Fruit fly (Drosophila melanogaster) whole organism, embryonic: ENCODE measurements around the gene sws.

Source experiments
- B-H1 ChIP-seq: fragments of 200-800 bp; sonication (Bioruptor generic); IDR thresholded peaks from 3 replicates; pipeline ENCODE4 v1.3.6; 2022; ENCODE audit warnings: missing biosample characterization, missing genetic modification characterization
- B-H2 ChIP-seq: fragments of 200-800 bp; sonication (Bioruptor generic); optimal IDR thresholded peaks from 2 replicates; lab custom pipeline; 2018; ENCODE audit warnings: missing biosample characterization, mild to moderate bottlenecking, missing genetic modification characterization
- Blimp-1 ChIP-seq: fragments of 200-800 bp; sonication (Bioruptor generic); optimal IDR thresholded peaks from 3 replicates; lab custom pipeline; 2018; ENCODE audit warnings: missing biosample characterization, missing genetic modification characterization, mild to moderate bottlenecking, moderate library complexity, missing genetic modification reagents
- CG10462 ChIP-seq: fragments of 200-800 bp; sonication (Bioruptor generic); optimal IDR thresholded peaks from 2 replicates; lab custom pipeline; 2016; ENCODE audit warnings: missing biosample characterization, missing genetic modification characterization
- CG10565 ChIP-seq: fragments of 200-800 bp; sonication (Bioruptor generic); optimal IDR thresholded peaks from 3 replicates; lab custom pipeline; 2016; ENCODE audit warnings: missing biosample characterization, mild to moderate bottlenecking, missing genetic modification characterization
- CG11093 ChIP-seq: fragments of 200-800 bp; sonication (Bioruptor generic); IDR thresholded peaks from 3 replicates; pipeline ENCODE4 v1.3.6; 2022; ENCODE audit warnings: missing biosample characterization, missing genetic modification characterization
- CG12391 ChIP-seq: fragments of 200-800 bp; sonication (Bioruptor generic); optimal IDR thresholded peaks from 3 replicates; lab custom pipeline; 2018; ENCODE audit warnings: missing biosample characterization, mild to moderate bottlenecking, missing genetic modification characterization, moderate library complexity
- CG15011 ChIP-seq: fragments of 200-800 bp; sonication (Bioruptor generic); optimal IDR thresholded peaks from 3 replicates; lab custom pipeline; 2018; ENCODE audit warnings: missing biosample characterization, mild to moderate bottlenecking, missing genetic modification characterization
- CG16779 ChIP-seq: fragments of 200-800 bp; sonication (Bioruptor generic); IDR thresholded peaks from 2 replicates; pipeline ENCODE4 v1.3.6; 2022; ENCODE audit warnings: missing biosample characterization, missing genetic modification characterization
- CG2202 ChIP-seq: fragments of 200-800 bp; sonication (Bioruptor generic); optimal IDR thresholded peaks from 2 replicates; lab custom pipeline; 2018; ENCODE audit warnings: missing biosample characterization, mild to moderate bottlenecking, missing genetic modification characterization
- CG30403 ChIP-seq: fragments of 200-800 bp; sonication (Bioruptor generic); optimal IDR thresholded peaks from 3 replicates; lab custom pipeline; 2016; ENCODE audit warnings: missing biosample characterization, missing genetic modification characterization
- CG3065 ChIP-seq: fragments of 200-800 bp; sonication (Bioruptor generic); optimal IDR thresholded peaks from 2 replicates; lab custom pipeline; 2016; ENCODE audit warnings: missing biosample characterization, missing genetic modification characterization
- CG33557 ChIP-seq: fragments of 200-800 bp; sonication (Bioruptor generic); optimal IDR thresholded peaks from 2 replicates; lab custom pipeline; 2019; ENCODE audit warnings: missing biosample characterization, mild to moderate bottlenecking, missing genetic modification characterization, moderate library complexity
- CG3838 ChIP-seq: fragments of 200-800 bp; sonication (Bioruptor generic); optimal IDR thresholded peaks from 3 replicates; lab custom pipeline; 2016; ENCODE audit warnings: missing biosample characterization, missing genetic modification characterization
- CG5953 ChIP-seq: fragments of 200-800 bp; sonication (Bioruptor generic); IDR thresholded peaks from 2 replicates; pipeline ENCODE4 v1.3.6; 2022; ENCODE audit warnings: missing biosample characterization, missing genetic modification characterization
- CG6654 ChIP-seq: fragments of 200-800 bp; sonication (Bioruptor generic); optimal IDR thresholded peaks from 2 replicates; lab custom pipeline; 2017; ENCODE audit warnings: missing biosample characterization, mild to moderate bottlenecking, missing genetic modification characterization
- CG7271 ChIP-seq: fragments of 200-800 bp; sonication (Bioruptor generic); optimal IDR thresholded peaks from 2 replicates; lab custom pipeline; 2018; ENCODE audit warnings: missing biosample characterization, mild to moderate bottlenecking, missing genetic modification characterization, moderate library complexity
- CG8944 ChIP-seq: fragments of 200-800 bp; sonication (Bioruptor generic); optimal IDR thresholded peaks from 3 replicates; lab custom pipeline; 2016; ENCODE audit warnings: missing biosample characterization, missing genetic modification characterization
- Dbx ChIP-seq: fragments of 200-800 bp; sonication (Bioruptor generic); IDR thresholded peaks from 3 replicates; pipeline ENCODE4 v1.3.6; 2022; ENCODE audit warnings: missing biosample characterization, missing genetic modification characterization
- E2f2 ChIP-seq: fragments of 200-800 bp; sonication (Bioruptor generic); IDR thresholded peaks from 2 replicates; pipeline ENCODE4 v1.3.6; 2022; ENCODE audit warnings: missing biosample characterization, missing genetic modification characterization
- H2.0 ChIP-seq: fragments of 200-800 bp; sonication (Bioruptor generic); IDR thresholded peaks from 2 replicates; pipeline ENCODE4 v1.3.6; 2022; ENCODE audit warnings: missing biosample characterization, missing genetic modification characterization
- HLH54F ChIP-seq: fragments of 200-800 bp; sonication (Bioruptor generic); optimal IDR thresholded peaks from 3 replicates; lab custom pipeline; 2016; ENCODE audit warnings: missing biosample characterization, missing genetic modification characterization
- Hand ChIP-seq: fragments of 200-800 bp; sonication (Bioruptor generic); optimal IDR thresholded peaks from 2 replicates; lab custom pipeline; 2017; ENCODE audit warnings: mild to moderate bottlenecking, missing biosample characterization, missing genetic modification reagents, missing genetic modification characterization
- MBD-R2 ChIP-seq: fragments of 200-800 bp; sonication (Bioruptor generic); IDR thresholded peaks from 2 replicates; pipeline ENCODE4 v1.3.6; 2022; ENCODE audit warnings: missing biosample characterization, missing genetic modification characterization
- MESR4 ChIP-seq: fragments of 200-800 bp; sonication (Bioruptor generic); optimal IDR thresholded peaks from 2 replicates; lab custom pipeline; 2018; ENCODE audit warnings: missing biosample characterization, mild to moderate bottlenecking, missing genetic modification characterization, moderate library complexity
- Nf-YC ChIP-seq: fragments of 200-800 bp; optimal IDR thresholded peaks from 3 replicates; lab custom pipeline; 2019; ENCODE audit warnings: missing biosample characterization, mild to moderate bottlenecking, missing genetic modification characterization, moderate library complexity
- Xbp1 ChIP-seq: fragments of 200-800 bp; sonication (Bioruptor generic); optimal IDR thresholded peaks from 3 replicates; lab custom pipeline; 2016; ENCODE audit warnings: missing biosample characterization, mild to moderate bottlenecking, missing genetic modification characterization
- cas ChIP-seq: fragments of 200-800 bp; sonication (Bioruptor generic); IDR thresholded peaks from 2 replicates; pipeline ENCODE4 v1.3.6; 2022; ENCODE audit warnings: missing biosample characterization, missing genetic modification characterization
- cato ChIP-seq: fragments of 200-800 bp; sonication (Bioruptor generic); optimal IDR thresholded peaks from 2 replicates; lab custom pipeline; 2016; ENCODE audit warnings: missing biosample characterization, missing genetic modification characterization, borderline replicate concordance
- crol ChIP-seq: fragments of 200-800 bp; sonication (Bioruptor generic); IDR thresholded peaks from 2 replicates; pipeline ENCODE4 v1.3.6; 2022; ENCODE audit warnings: missing biosample characterization, missing genetic modification characterization
- da ChIP-seq: fragments of 200-800 bp; sonication (Bioruptor generic); optimal IDR thresholded peaks from 2 replicates; lab custom pipeline; 2016; ENCODE audit warnings: missing biosample characterization, missing genetic modification characterization
- dati ChIP-seq: fragments of 200-800 bp; sonication (Bioruptor generic); IDR thresholded peaks from 2 replicates; pipeline ENCODE4 v1.3.6; 2022; ENCODE audit warnings: missing biosample characterization, missing genetic modification characterization
- dmrt11E ChIP-seq: fragments of 200-800 bp; sonication (Bioruptor generic); optimal IDR thresholded peaks from 3 replicates; lab custom pipeline; 2018; ENCODE audit warnings: missing biosample characterization, mild to moderate bottlenecking, missing genetic modification characterization, moderate library complexity
- dmrt99B ChIP-seq: fragments of 200-800 bp; sonication (Bioruptor generic); optimal IDR thresholded peaks from 2 replicates; lab custom pipeline; 2018; ENCODE audit warnings: missing biosample characterization, mild to moderate bottlenecking, missing genetic modification characterization, moderate library complexity
- ems ChIP-seq: fragments of 200-800 bp; sonication (Bioruptor generic); optimal IDR thresholded peaks from 3 replicates; lab custom pipeline; 2016; ENCODE audit warnings: missing biosample characterization, missing genetic modification characterization
- exex ChIP-seq: fragments of 200-800 bp; sonication (Bioruptor generic); optimal IDR thresholded peaks from 4 replicates; lab custom pipeline; 2018; ENCODE audit warnings: missing biosample characterization, mild to moderate bottlenecking, missing genetic modification characterization, moderate library complexity
- gro ChIP-seq: fragments of 200-800 bp; sonication (Bioruptor generic); optimal IDR thresholded peaks from 2 replicates; lab custom pipeline; 2016; ENCODE audit warnings: missing biosample characterization, missing genetic modification characterization
- gsb-n ChIP-seq: fragments of 200-800 bp; sonication (Bioruptor generic); optimal IDR thresholded peaks from 3 replicates; lab custom pipeline; 2018; ENCODE audit warnings: missing biosample characterization, mild to moderate bottlenecking, missing genetic modification characterization
- ham ChIP-seq: fragments of 200-800 bp; sonication (Bioruptor generic); IDR thresholded peaks from 2 replicates; pipeline ENCODE4 v1.3.6; 2022; ENCODE audit warnings: missing biosample characterization, missing genetic modification characterization
- hth ChIP-seq: fragments of >200 bp; optimal IDR thresholded peaks from 2 replicates; lab custom pipeline; 2017; ENCODE audit warnings: inconsistent platforms
- kay ChIP-seq: fragments of 200-800 bp; sonication (Bioruptor generic); optimal IDR thresholded peaks from 2 replicates; lab custom pipeline; 2016; ENCODE audit warnings: missing biosample characterization, missing genetic modification characterization
- klu ChIP-seq: fragments of 200-800 bp; sonication (Bioruptor generic); IDR thresholded peaks from 2 replicates; pipeline ENCODE4 v1.3.6; 2022; ENCODE audit warnings: missing biosample characterization, missing genetic modification characterization
- mam ChIP-seq: fragments of 200-800 bp; sonication (Bioruptor generic); optimal IDR thresholded peaks from 3 replicates; lab custom pipeline; 2016; ENCODE audit warnings: missing biosample characterization, missing genetic modification characterization
- mld ChIP-seq: fragments of 200-800 bp; sonication (Bioruptor generic); IDR thresholded peaks from 3 replicates; pipeline ENCODE4 v1.3.6; 2022; ENCODE audit warnings: missing biosample characterization, missing genetic modification characterization; ENCODE audit not compliant: partially characterized antibody
- pb ChIP-seq: fragments of 200-800 bp; sonication (Bioruptor generic); optimal IDR thresholded peaks from 3 replicates; lab custom pipeline; 2016; ENCODE audit warnings: missing biosample characterization, missing genetic modification characterization
- pum ChIP-seq: fragments of 200-800 bp; sonication (Bioruptor generic); optimal IDR thresholded peaks from 2 replicates; lab custom pipeline; 2016; ENCODE audit warnings: missing biosample characterization, missing genetic modification characterization
- vfl ChIP-seq: fragments of 200-800 bp; sonication (Bioruptor generic); optimal IDR thresholded peaks from 2 replicates; lab custom pipeline; 2016; ENCODE audit warnings: missing biosample characterization, missing genetic modification characterization
- z ChIP-seq: fragments of 200-800 bp; sonication (Bioruptor generic); IDR thresholded peaks from 3 replicates; pipeline ENCODE4 v1.3.6; 2022; ENCODE audit warnings: missing biosample characterization, missing genetic modification characterization
- zf30C ChIP-seq: fragments of 200-800 bp; sonication (Bioruptor generic); optimal IDR thresholded peaks from 3 replicates; lab custom pipeline; 2018; ENCODE audit warnings: missing biosample characterization, mild to moderate bottlenecking, missing genetic modification characterization

sws gene

DNA sequence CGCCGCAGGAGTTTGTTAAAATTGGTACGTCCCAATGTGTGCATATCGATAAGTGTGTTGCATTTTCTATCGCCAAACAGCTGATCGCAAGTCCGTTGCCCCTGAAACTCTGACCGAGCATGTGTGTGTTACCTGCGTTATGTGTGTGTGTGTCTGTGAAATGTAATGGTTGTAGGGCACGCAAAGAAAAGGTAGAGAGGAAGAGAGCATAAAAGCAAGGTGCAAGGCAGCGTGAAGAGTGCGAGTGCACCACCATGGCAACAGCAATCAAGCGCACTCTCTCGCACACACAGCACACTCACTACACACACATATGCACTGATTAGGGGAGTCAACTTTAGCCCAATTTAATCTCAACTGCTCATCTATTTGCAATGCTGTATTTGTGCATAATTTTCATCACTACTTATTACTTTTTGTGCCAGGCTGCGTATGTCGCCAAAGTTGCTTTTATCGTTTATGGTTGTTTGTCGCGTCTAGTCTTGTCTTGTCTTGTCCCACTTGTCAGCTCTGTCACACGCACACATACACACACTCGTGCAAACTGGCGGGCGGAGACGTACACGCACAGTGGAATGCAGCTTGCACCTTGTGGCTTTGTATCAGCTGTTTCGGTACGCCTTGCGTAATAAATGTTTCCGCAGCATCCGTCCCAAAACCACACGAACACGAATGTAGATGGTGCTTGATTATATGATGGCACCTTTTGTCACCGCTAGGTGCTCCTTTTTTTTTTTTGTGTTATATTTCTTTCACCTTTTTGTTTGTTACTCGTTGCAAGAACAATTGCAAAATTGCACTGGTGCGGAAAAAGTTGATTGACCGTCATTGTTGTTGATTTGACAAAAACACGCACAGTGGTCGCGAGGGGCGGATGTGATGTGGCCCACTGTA is 30.2 kb downstream of the sws start (continued):
- TF ChIP-seq CG10462 (GFP tag; lab: Kevin White, UChicago): peak; percentile 77
- TF ChIP-seq CG10565: peak; percentile 35
- no peak for TF ChIP-seq MBD-R2 (GFP tag; lab: Robert Waterston, UW)
- no peak for TF ChIP-seq zf30C
- no peak for TF ChIP-seq MESR4 (GFP tag; lab: Kevin White, UChicago)
- peak; percentile 88 for TF ChIP-seq CG8944 (GFP tag; lab: Kevin White, UChicago)
- TF ChIP-seq Hand (GFP tag; lab: Kevin White, UChicago): peak; percentile 13
- TF ChIP-seq HLH54F (GFP tag; lab: Kevin White, UChicago): peak; percentile 56
- TF ChIP-seq Blimp-1 (GFP tag; lab: Kevin White, UChicago): peak; percentile 77
- peak; percentile 53 for TF ChIP-seq CG3065
- peak; percentile 74 for TF ChIP-seq cato (GFP tag; lab: Kevin White, UChicago)
- peak; percentile 67 for TF ChIP-seq CG6654 (GFP tag; lab: Kevin White, UChicago)
- TF ChIP-seq B-H2 (GFP tag; lab: Kevin White, UChicago): no peak
- no peak for TF ChIP-seq gro (GFP tag; lab: Kevin White, UChicago)
- TF ChIP-seq CG16779: no peak
- TF ChIP-seq hth (lab: Kevin White, UChicago): no peak
- peak; percentile 61; the same call in 1 of the 2 replicates for TF ChIP-seq klu
- TF ChIP-seq B-H1 (GFP tag; lab: Robert Waterston, UW): peak; percentile 54; the same call in 2 of the 3 replicates
- no peak for TF ChIP-seq cas (GFP tag; lab: Robert Waterston, UW)
- TF ChIP-seq CG30403 (GFP tag; lab: Kevin White, UChicago): peak; percentile 86
- peak; percentile 47 for TF ChIP-seq CG15011 (GFP tag; lab: Kevin White, UChicago)
- TF ChIP-seq vfl (GFP tag; lab: Kevin White, UChicago): peak; percentile 44
- TF ChIP-seq dati (GFP tag; lab: Robert Waterston, UW): peak; percentile 36; the same call in 1 of the 2 replicates
- TF ChIP-seq H2.0 (GFP tag; lab: Robert Waterston, UW): 0 out of 2 replicates have a peak, but pooled peaks have one; percentile 40
- no peak for TF ChIP-seq CG5953 (GFP tag; lab: Robert Waterston, UW)
- TF ChIP-seq exex: no peak
- TF ChIP-seq CG12391 (tag; lab: Kevin White, UChicago): peak; percentile 83
- TF ChIP-seq E2f2: no peak; the same call in 1 of the 2 replicates
- TF ChIP-seq Nf-YC (tag; lab: Kevin White, UChicago): peak; percentile 62
- peak; percentile 86 for TF ChIP-seq pb (GFP tag; lab: Kevin White, UChicago)
- no peak for TF ChIP-seq CG7271 (tag; lab: Kevin White, UChicago)
- peak; percentile 52 for TF ChIP-seq mam
- TF ChIP-seq CG2202 (tag; lab: Kevin White, UChicago): peak; percentile 73
- TF ChIP-seq dmrt99B (tag; lab: Kevin White, UChicago): peak; percentile 90
- TF ChIP-seq mld (GFP tag; lab: Robert Waterston, UW): no peak
- TF ChIP-seq crol (GFP tag; lab: Robert Waterston, UW): peak; percentile 74
- TF ChIP-seq CG11093 (GFP tag; lab: Robert Waterston, UW): peak; percentile 84
- TF ChIP-seq CG3838 (GFP tag; lab: Kevin White, UChicago): peak; percentile 34
- TF ChIP-seq Dbx (GFP tag; lab: Robert Waterston, UW): no peak
- TF ChIP-seq Xbp1 (GFP tag; lab: Kevin White, UChicago): peak; percentile 78
- peak; percentile 33 for TF ChIP-seq kay (GFP tag; lab: Kevin White, UChicago)
- TF ChIP-seq pum (GFP tag; lab: Kevin White, UChicago): peak; percentile 86
- peak; percentile 79 for TF ChIP-seq gsb-n
- TF ChIP-seq z: no peak
- TF ChIP-seq ham (GFP tag; lab: Robert Waterston, UW): no peak
- peak; percentile 86 for TF ChIP-seq dmrt11E (tag; lab: Kevin White, UChicago)
- peak; percentile 88 for TF ChIP-seq da
- peak; percentile 74 for TF ChIP-seq ems (GFP tag; lab: Kevin White, UChicago)
- TF ChIP-seq CG33557: peak; percentile 84
